Worm (Caenorhabditis elegans) whole organism, young adult: ENCODE data around the gene tag-329.

Source experiments
- ama-1 ChIP-seq, 3 experiments: fragments of 150-350 bp in 1 of 3; sonication (generic microtip) in 2 of 3; optimal IDR thresholded peaks; 2 replicates each; lab custom pipeline; 2014 to 2018; ENCODE audit warnings: missing biosample characterization in 2 of 3, missing genetic modification characterization in 2 of 3, missing genetic modification reagents in 2 of 3
- aptf-3 ChIP-seq: fragments of 200-800 bp; sonication (Bioruptor generic); IDR thresholded peaks from 2 replicates; pipeline ENCODE4 v1.3.6; 2022; ENCODE audit warnings: missing genetic modification characterization, missing compliant biosample characterization
- cebp-2 ChIP-seq: fragments of 200-800 bp; sonication (Bioruptor generic); IDR thresholded peaks from 2 replicates; pipeline ENCODE4 v1.3.6; 2022; ENCODE audit warnings: missing genetic modification characterization, missing compliant biosample characterization
- hmg-1.2 ChIP-seq: fragments of 200-800 bp; sonication (Bioruptor generic); IDR thresholded peaks from 2 replicates; pipeline ENCODE4 v1.3.6; 2022; ENCODE audit warnings: missing genetic modification reagents, missing genetic modification characterization, missing compliant biosample characterization
- let-526 ChIP-seq: fragments of 200-800 bp; sonication (Bioruptor generic); IDR thresholded peaks from 2 replicates; pipeline ENCODE4 v1.3.6; 2022; ENCODE audit warnings: missing genetic modification reagents, missing genetic modification characterization, missing compliant biosample characterization
- mel-28 ChIP-seq: sonication (generic microtip); optimal IDR thresholded peaks from 2 replicates; lab custom pipeline; 2016; ENCODE audit warnings: borderline replicate concordance, mild to moderate bottlenecking, missing genetic modification characterization, missing compliant biosample characterization
- snpc-1.1 ChIP-seq: sonication (generic microtip); optimal IDR thresholded peaks from 2 replicates; lab custom pipeline; 2017; ENCODE audit warnings: missing genetic modification characterization, mild to moderate bottlenecking, missing compliant biosample characterization, antibody characterized with exemption, moderate library complexity, missing genotype, missing genetic modification reagents; ENCODE audit not compliant: insufficient read depth
- snpc-4 ChIP-seq, 5 experiments: fragments of 150-350 bp in 1 of 5; sonication (generic microtip) in 4 of 5; optimal IDR thresholded peaks; 2 replicates each; lab custom pipeline; 2014 to 2018; ENCODE audit warnings: missing genetic modification characterization in 5 of 5, missing biosample characterization in 3 of 5, antibody characterized with exemption in 2 of 5, mild to moderate bottlenecking in 2 of 5, missing compliant biosample characterization in 2 of 5, missing genotype in 2 of 5, moderate library complexity in 2 of 5, missing genetic modification reagents in 1 of 5
- somi-1 ChIP-seq: fragments of 200-800 bp; sonication (Bioruptor generic); optimal IDR thresholded peaks from 2 replicates; lab custom pipeline; 2018; ENCODE audit warnings: mild to moderate bottlenecking, missing genetic modification characterization, missing compliant biosample characterization

- TF ChIP-seq hmg-1.2 = no peak
- no peak for TF ChIP-seq aptf-3 (GFP tag; lab: Robert Waterston, UW)
- 0 out of 2 replicates have a peak, but pooled peaks have one; percentile 12 for TF ChIP-seq let-526
- TF ChIP-seq cebp-2 (GFP tag; lab: Robert Waterston, UW) = no peak
- TF ChIP-seq mel-28 (tag; lab: Kevin White, UChicago) = no peak
- no peak for TF ChIP-seq somi-1 (GFP tag; lab: Kevin White, UChicago)
- TF ChIP-seq snpc-4 (GFP tag; optimal IDR thresholded peaks at IDR 0.05; lab: Kevin White, UChicago) = no peak
- no peak for TF ChIP-seq snpc-4 (tag; optimal IDR thresholded peaks at IDR 0.05; lab: Kevin White, UChicago)
- no peak for TF ChIP-seq snpc-1.1 (tag; lab: Kevin White, UChicago)
- no peak for TF ChIP-seq ama-1 (optimal IDR thresholded peaks at IDR 0.05; lab: Kevin White, UChicago)
- TF ChIP-seq ama-1 (GFP tag; optimal IDR thresholded peaks at IDR 0.05; lab: Kevin White, UChicago) = no peak
Measured at ce11 chrV:9489411-9489810, 45.3 kb upstream of the tag-329 start, which contains the start of gene K06A4.10.
